Fruit fly (Drosophila melanogaster): ENCODE data around the gene CG43354.
A peak's percentile ranks its signal among the peaks of the same experiment; 100 is the strongest.

dm6 chr2L:18340921-18341320, 31.7 kb upstream of the CG43354 start:
- peak; percentile 87 for TF ChIP-seq pdm3 (GFP tag; optimal IDR thresholded peaks at IDR 0.05)
- TF ChIP-seq eg (GFP tag; IDR thresholded peaks at IDR 0.05): peak; percentile 96
- TF ChIP-seq CG6854 (GFP tag; optimal IDR thresholded peaks at IDR 0.05): no peak
- TF ChIP-seq CG3032 (tag; optimal IDR thresholded peaks at IDR 0.05): peak; percentile 58
- TF ChIP-seq CG4318 (GFP tag; optimal IDR thresholded peaks at IDR 0.05): peak; percentile 73
- peak; percentile 93 for TF ChIP-seq CG32006 (GFP tag; optimal IDR thresholded peaks at IDR 0.05)
- TF ChIP-seq CG15336 (GFP tag; IDR thresholded peaks at IDR 0.05): peak; percentile 93
- no peak for TF ChIP-seq svp (GFP tag)
- peak; percentile 91 for TF ChIP-seq Eip78C (GFP tag)

Measured in whole organism, prepupa.